Worm (Caenorhabditis elegans): ENCODE measurements around the gene srw-130.
"Not testable (repeated sequence)": the region's sequence is repeated elsewhere in the genome, so short reads cannot be mapped to it uniquely, and the experiment has no call there.

srw-130 gene

ce11 chrV:3558744-3559143 lies 10.0 kb upstream of the srw-130 start, which contains the start of gene T24A6.1:
Gene T24A6.1, plus strand, starts transcription at chrV:3559044.
- not testable (repeated sequence) for TF ChIP-seq ama-1 (optimal IDR thresholded peaks at IDR 0.05); lin-11 (tag; optimal IDR thresholded peaks at IDR 0.05); ztf-11 (tag; optimal IDR thresholded peaks at IDR 0.05)

- TF ChIP-seq blmp-1 (tag; optimal IDR thresholded peaks at IDR 0.05; ENCODE audit: insufficient read depth) (no peak), peb-1 (tag; optimal IDR thresholded peaks at IDR 0.05) (no peak), lin-13 (GFP tag; optimal IDR thresholded peaks at IDR 0.05) (no peak), F13H6.1 (tag; optimal IDR thresholded peaks at IDR 0.05) (no peak)
Measured at ce11 chrV:3557422-3557821, 8.7 kb upstream of the srw-130 start, which contains the start of gene grl-31. Gene grl-31, minus strand, starts transcription at chrV:3557778.

- no peak for TF ChIP-seq sma-9 (GFP tag; optimal IDR thresholded peaks at IDR 0.05)
- TF ChIP-seq sma-9 (tag; optimal IDR thresholded peaks at IDR 0.05) = no peak
- no peak for TF ChIP-seq unc-39 (tag; optimal IDR thresholded peaks at IDR 0.05)
- TF ChIP-seq mab-5 (tag; optimal IDR thresholded peaks at IDR 0.05) = no peak
- TF ChIP-seq gmeb-1 (tag; optimal IDR thresholded peaks at IDR 0.05) = no peak
- no peak for TF ChIP-seq C34F6.9 (tag; optimal IDR thresholded peaks at IDR 0.05)
- TF ChIP-seq nhr-77 (tag; optimal IDR thresholded peaks at IDR 0.05) = no peak
- TF ChIP-seq unc-55 (GFP tag; optimal IDR thresholded peaks at IDR 0.05) = no peak
- no peak for TF ChIP-seq ztf-1 (GFP tag; conservative IDR thresholded peaks at IDR 0.05)
- no peak for TF ChIP-seq snpc-4 (tag; optimal IDR thresholded peaks at IDR 0.05)
- no peak for TF ChIP-seq sma-3 (GFP tag; optimal IDR thresholded peaks at IDR 0.05)
- no peak for TF ChIP-seq nhr-129 (tag; optimal IDR thresholded peaks at IDR 0.05)
- TF ChIP-seq nhr-237 (tag; optimal IDR thresholded peaks at IDR 0.05) = no peak
- no peak for TF ChIP-seq nhr-25 (tag; optimal IDR thresholded peaks at IDR 0.05)
Measured at ce11 chrV:3555986-3556385, 7.3 kb upstream of the srw-130 start, which contains the start of gene grl-30. Gene grl-30, plus strand, starts transcription at chrV:3556286.

- TF ChIP-seq blmp-1 (tag; optimal IDR thresholded peaks at IDR 0.05; ENCODE audit: insufficient read depth) (no peak), sma-3 (GFP tag; optimal IDR thresholded peaks at IDR 0.05) (no peak), dmd-4 (tag; optimal IDR thresholded peaks at IDR 0.05) (no peak), ceh-82 (tag; optimal IDR thresholded peaks at IDR 0.05) (no peak), lin-39 (tag; optimal IDR thresholded peaks at IDR 0.05) (no peak), peb-1 (tag; optimal IDR thresholded peaks at IDR 0.05) (no peak), mbf-1 (tag; optimal IDR thresholded peaks at IDR 0.05) (no peak), nhr-21 (tag; optimal IDR thresholded peaks at IDR 0.05) (no peak)
Measured at ce11 chrV:3554869-3555268, 6.2 kb upstream of the srw-130 start, which contains the start of gene grl-29. Gene grl-29, minus strand, starts transcription at chrV:3555236.

ce11 chrV:3552740-3553469 lies 4.2 kb upstream of the srw-130 start, which contains the start of gene T24A6.20:
Gene T24A6.20, plus strand, starts transcription at chrV:3553134.
- TF ChIP-seq egl-27 (tag; optimal IDR thresholded peaks at IDR 0.05) = no peak
- no peak for TF ChIP-seq F13H6.1 (tag; optimal IDR thresholded peaks at IDR 0.05)
- TF ChIP-seq lin-11 (tag; optimal IDR thresholded peaks at IDR 0.05) = no peak
- TF ChIP-seq C34F6.9 (tag; optimal IDR thresholded peaks at IDR 0.05) = no peak
- no peak for TF ChIP-seq nhr-6 (tag; optimal IDR thresholded peaks at IDR 0.05)
- TF ChIP-seq dmd-4 (tag; optimal IDR thresholded peaks at IDR 0.05) = no peak
- TF ChIP-seq lsy-2 (tag; optimal IDR thresholded peaks at IDR 0.05) = no peak
- no peak for TF ChIP-seq ama-1 (optimal IDR thresholded peaks at IDR 0.05)
- no peak for TF ChIP-seq unc-62 (GFP tag; optimal IDR thresholded peaks at IDR 0.05)
- no peak for TF ChIP-seq nhr-129 (tag; optimal IDR thresholded peaks at IDR 0.05)
- TF ChIP-seq alr-1 (tag; optimal IDR thresholded peaks at IDR 0.05) = no peak
- no peak for TF ChIP-seq lin-13 (GFP tag; optimal IDR thresholded peaks at IDR 0.05)
- no peak for TF ChIP-seq fos-1 (tag; optimal IDR thresholded peaks at IDR 0.05)
- no peak for TF ChIP-seq sem-4 (tag; optimal IDR thresholded peaks at IDR 0.05)
- TF ChIP-seq unc-55 (GFP tag; optimal IDR thresholded peaks at IDR 0.05) = no peak

Measured in whole organism, L2 larva.